Fruit fly (Drosophila melanogaster): ENCODE data around the gene ImpE2.
A peak's percentile ranks its signal among the peaks of the same experiment; 100 is the strongest.

ImpE2 gene

DNA sequence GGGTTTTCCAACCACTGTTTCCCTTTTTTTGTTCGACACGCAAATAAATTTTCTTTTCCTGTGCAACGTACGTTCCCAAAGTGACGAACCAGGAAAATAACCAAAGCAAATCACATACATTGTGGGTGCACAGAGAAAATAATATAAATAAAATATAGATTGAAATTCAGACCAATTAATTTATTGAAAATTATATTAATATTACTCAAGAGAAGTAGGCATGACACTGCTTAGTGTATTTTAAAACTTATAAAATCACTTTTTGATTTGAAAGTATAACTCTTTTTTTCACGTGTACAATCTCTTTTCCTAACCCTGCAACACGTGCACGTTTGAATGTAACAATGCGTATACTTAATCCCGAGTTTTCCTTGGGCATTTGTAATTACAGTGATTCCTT is 15.9 kb downstream of the ImpE2 start (continued):
- TF ChIP-seq NK7.1 (GFP tag; optimal IDR thresholded peaks at IDR 0.05) = no peak
- no peak for TF ChIP-seq CG3847 (GFP tag; IDR thresholded peaks at IDR 0.05)
- TF ChIP-seq CG18619 (GFP tag; optimal IDR thresholded peaks at IDR 0.05) = no peak
- no peak for TF ChIP-seq bab2 (GFP tag; optimal IDR thresholded peaks at IDR 0.05)
- no peak for TF ChIP-seq sna (GFP tag; IDR thresholded peaks at IDR 0.05; ENCODE audit: partially characterized antibody)
- TF ChIP-seq CG12769 (tag; optimal IDR thresholded peaks at IDR 0.05) = no peak
- no peak for TF ChIP-seq inv (GFP tag; IDR thresholded peaks at IDR 0.05; ENCODE audit: partially characterized antibody)
- TF ChIP-seq CG18599 (GFP tag; optimal IDR thresholded peaks at IDR 0.05) = peak; percentile 54
- TF ChIP-seq Hr39 (optimal IDR thresholded peaks at IDR 0.05) = no peak
- TF ChIP-seq CG15696 (tag; optimal IDR thresholded peaks at IDR 0.05) = no peak
- TF ChIP-seq fu2 (GFP tag; optimal IDR thresholded peaks at IDR 0.05) = no peak
- no peak for TF ChIP-seq CG7987 (GFP tag; optimal IDR thresholded peaks at IDR 0.05)
- TF ChIP-seq odd (GFP tag; optimal IDR thresholded peaks at IDR 0.05) = no peak
- TF ChIP-seq Blimp-1 (GFP tag; optimal IDR thresholded peaks at IDR 0.05) = peak; percentile 14
- TF ChIP-seq eyg (GFP tag; optimal IDR thresholded peaks at IDR 0.05) = no peak
- TF ChIP-seq gcm2 (GFP tag; optimal IDR thresholded peaks at IDR 0.05) = no peak
- no peak for TF ChIP-seq dm (GFP tag; optimal IDR thresholded peaks at IDR 0.05)
- peak; percentile 42 for TF ChIP-seq Sox102F (GFP tag; optimal IDR thresholded peaks at IDR 0.05)
- no peak for TF ChIP-seq CG9609 (GFP tag; optimal IDR thresholded peaks at IDR 0.05)
- TF ChIP-seq CG7357 (GFP tag; IDR thresholded peaks at IDR 0.05) = no peak
- TF ChIP-seq Spps (tag; optimal IDR thresholded peaks at IDR 0.05) = no peak
- TF ChIP-seq Atf3 (GFP tag; optimal IDR thresholded peaks at IDR 0.05) = no peak
- TF ChIP-seq CG16815 (GFP tag; optimal IDR thresholded peaks at IDR 0.05) = no peak
- no peak for TF ChIP-seq D19A (tag; optimal IDR thresholded peaks at IDR 0.05)
- no peak for TF ChIP-seq CG16863 (GFP tag; optimal IDR thresholded peaks at IDR 0.05)
- peak; percentile 2 for TF ChIP-seq CG12659 (GFP tag; optimal IDR thresholded peaks at IDR 0.05)
- no peak for TF ChIP-seq CG34422 (GFP tag; IDR thresholded peaks at IDR 0.05)
- no peak for TF ChIP-seq Doc3 (GFP tag; IDR thresholded peaks at IDR 0.05; ENCODE audit: partially characterized antibody)
- no peak for TF ChIP-seq Scr (GFP tag; IDR thresholded peaks at IDR 0.05; ENCODE audit: partially characterized antibody)
- TF ChIP-seq CG6175 (GFP tag; IDR thresholded peaks at IDR 0.05) = no peak
- TF ChIP-seq Hr78 (GFP tag; optimal IDR thresholded peaks at IDR 0.05) = no peak
- peak; percentile 34; the same call in 1 of the 2 replicates for TF ChIP-seq HLH3B (GFP tag; IDR thresholded peaks at IDR 0.05)
- TF ChIP-seq Dek (tag; optimal IDR thresholded peaks at IDR 0.05) = no peak
- TF ChIP-seq dan (GFP tag; IDR thresholded peaks at IDR 0.05) = no peak
- no peak for TF ChIP-seq Ssrp (tag; optimal IDR thresholded peaks at IDR 0.05)
- TF ChIP-seq Bteb2 (GFP tag; optimal IDR thresholded peaks at IDR 0.05) = no peak
- TF ChIP-seq kay (GFP tag; optimal IDR thresholded peaks at IDR 0.05) = no peak
- 0 out of 3 replicates have a peak, but pooled peaks have one; percentile 21 for TF ChIP-seq gce (GFP tag; IDR thresholded peaks at IDR 0.05)
- no peak for TF ChIP-seq CG4707 (GFP tag; optimal IDR thresholded peaks at IDR 0.05)
- no peak for TF ChIP-seq CG13123 (GFP tag; optimal IDR thresholded peaks at IDR 0.05)
- TF ChIP-seq CG10147 (GFP tag; optimal IDR thresholded peaks at IDR 0.05) = no peak
- no peak for TF ChIP-seq ERR (GFP tag; optimal IDR thresholded peaks at IDR 0.05)
- no peak for TF ChIP-seq bigmax (GFP tag; optimal IDR thresholded peaks at IDR 0.05)
- TF ChIP-seq bcd (GFP tag; optimal IDR thresholded peaks at IDR 0.05) = no peak
- no peak for TF ChIP-seq CG10462 (GFP tag; optimal IDR thresholded peaks at IDR 0.05)
- TF ChIP-seq CG1024 (GFP tag; IDR thresholded peaks at IDR 0.05) = no peak
- no peak for TF ChIP-seq kni (GFP tag; optimal IDR thresholded peaks at IDR 0.05)
- no peak for TF ChIP-seq Dfd (GFP tag; optimal IDR thresholded peaks at IDR 0.05)
- no peak for TF ChIP-seq Hand (GFP tag; optimal IDR thresholded peaks at IDR 0.05)
- TF ChIP-seq ash1 (GFP tag; optimal IDR thresholded peaks at IDR 0.05) = no peak
- TF ChIP-seq zfh2 (GFP tag; optimal IDR thresholded peaks at IDR 0.05) = no peak
- TF ChIP-seq Optix (GFP tag; IDR thresholded peaks at IDR 0.05) = no peak

Measured in whole organism, embryonic.